Fruit fly (Drosophila melanogaster) whole organism, embryonic: ENCODE results near the gene CG8952.

Source experiments
- Abd-B ChIP-seq: fragments of 200-800 bp; sonication (Bioruptor generic); optimal IDR thresholded peaks from 2 replicates; lab custom pipeline; 2018; ENCODE audit warnings: missing biosample characterization, mild to moderate bottlenecking, missing genetic modification characterization, moderate library complexity
- CG11085 ChIP-seq: fragments of 200-800 bp; sonication (Bioruptor generic); IDR thresholded peaks from 2 replicates; pipeline ENCODE4 v1.3.6; 2022; ENCODE audit warnings: missing biosample characterization, missing genetic modification characterization
- CG12299 ChIP-seq: fragments of 200-800 bp; sonication (Bioruptor generic); optimal IDR thresholded peaks from 2 replicates; lab custom pipeline; 2018; ENCODE audit warnings: missing biosample characterization, mild to moderate bottlenecking, missing genetic modification characterization
- CG12769 ChIP-seq: fragments of 200-800 bp; sonication (Bioruptor generic); optimal IDR thresholded peaks from 2 replicates; lab custom pipeline; 2019; ENCODE audit warnings: missing biosample characterization, mild to moderate bottlenecking, missing genetic modification characterization, moderate library complexity
- CG13296 ChIP-seq: fragments of 200-800 bp; sonication (Bioruptor generic); optimal IDR thresholded peaks from 3 replicates; lab custom pipeline; 2018; ENCODE audit warnings: missing biosample characterization, mild to moderate bottlenecking, missing genetic modification characterization
- CG15696 ChIP-seq: fragments of 200-800 bp; sonication (Bioruptor generic); optimal IDR thresholded peaks from 2 replicates; lab custom pipeline; 2019; ENCODE audit warnings: missing biosample characterization, mild to moderate bottlenecking, missing genetic modification characterization, moderate library complexity
- CG16779 ChIP-seq: fragments of 200-800 bp; sonication (Bioruptor generic); IDR thresholded peaks from 2 replicates; pipeline ENCODE4 v1.3.6; 2022; ENCODE audit warnings: missing biosample characterization, missing genetic modification characterization
- CG17328 ChIP-seq: fragments of 200-800 bp; sonication (Bioruptor generic); IDR thresholded peaks from 2 replicates; pipeline ENCODE4 v1.3.6; 2022; ENCODE audit warnings: missing biosample characterization, missing genetic modification characterization
- CG1792 ChIP-seq: fragments of 200-800 bp; sonication (Bioruptor generic); optimal IDR thresholded peaks from 2 replicates; lab custom pipeline; 2016; ENCODE audit warnings: missing biosample characterization, missing genetic modification characterization
- CG18476 ChIP-seq: fragments of 200-800 bp; sonication (Bioruptor generic); optimal IDR thresholded peaks from 2 replicates; lab custom pipeline; 2016; ENCODE audit warnings: missing biosample characterization, mild to moderate bottlenecking, missing genetic modification characterization
- CG30403 ChIP-seq: fragments of 200-800 bp; sonication (Bioruptor generic); optimal IDR thresholded peaks from 3 replicates; lab custom pipeline; 2016; ENCODE audit warnings: missing biosample characterization, missing genetic modification characterization
- CG30431 ChIP-seq: fragments of 200-800 bp; sonication (Bioruptor generic); optimal IDR thresholded peaks from 2 replicates; lab custom pipeline; 2017; ENCODE audit warnings: missing biosample characterization, missing genetic modification characterization
- CG3065 ChIP-seq: fragments of 200-800 bp; sonication (Bioruptor generic); optimal IDR thresholded peaks from 2 replicates; lab custom pipeline; 2016; ENCODE audit warnings: missing biosample characterization, missing genetic modification characterization
- CG4424 ChIP-seq: fragments of 200-800 bp; sonication (Bioruptor generic); optimal IDR thresholded peaks from 3 replicates; lab custom pipeline; 2016; ENCODE audit warnings: missing biosample characterization, missing genetic modification characterization
- CG4820 ChIP-seq: fragments of 200-800 bp; sonication (Bioruptor generic); optimal IDR thresholded peaks from 3 replicates; lab custom pipeline; 2016; ENCODE audit warnings: missing biosample characterization, missing genetic modification characterization
- CG4854 ChIP-seq: fragments of 200-800 bp; sonication (Bioruptor generic); optimal IDR thresholded peaks from 2 replicates; lab custom pipeline; 2016; ENCODE audit warnings: missing biosample characterization, missing genetic modification characterization, inconsistent platforms
- CG6683 ChIP-seq: fragments of 200-800 bp; sonication (Bioruptor generic); optimal IDR thresholded peaks from 2 replicates; lab custom pipeline; 2017; ENCODE audit warnings: missing biosample characterization, mild to moderate bottlenecking, missing genetic modification characterization, missing genetic modification reagents
- CG6813 ChIP-seq: fragments of 200-800 bp; sonication (Bioruptor generic); optimal IDR thresholded peaks from 2 replicates; lab custom pipeline; 2017; ENCODE audit warnings: missing biosample characterization, missing genetic modification characterization, mild to moderate bottlenecking, moderate library complexity, missing genetic modification reagents
- CG7745 ChIP-seq: fragments of 200-800 bp; sonication (Bioruptor generic); optimal IDR thresholded peaks from 2 replicates; lab custom pipeline; 2018; ENCODE audit warnings: missing biosample characterization, mild to moderate bottlenecking, missing genetic modification characterization, moderate library complexity
- CG7928 ChIP-seq: fragments of 200-800 bp; sonication (Bioruptor generic); optimal IDR thresholded peaks from 2 replicates; lab custom pipeline; 2017; ENCODE audit warnings: missing biosample characterization, mild to moderate bottlenecking, missing genetic modification characterization
- CG7963 ChIP-seq: fragments of 200-800 bp; sonication (Bioruptor generic); IDR thresholded peaks from 3 replicates; pipeline ENCODE4 v1.3.6; 2022; ENCODE audit warnings: missing biosample characterization, missing genetic modification characterization; ENCODE audit not compliant: partially characterized antibody
- CG7987 ChIP-seq: fragments of 200-800 bp; sonication (Bioruptor generic); optimal IDR thresholded peaks from 2 replicates; lab custom pipeline; 2018; ENCODE audit warnings: missing biosample characterization, mild to moderate bottlenecking, missing genetic modification characterization, moderate library complexity
- CG9215 ChIP-seq: fragments of 200-800 bp; sonication (Bioruptor generic); IDR thresholded peaks from 2 replicates; pipeline ENCODE4 v1.3.6; 2022; ENCODE audit warnings: missing biosample characterization, missing genetic modification characterization
- CG9437 ChIP-seq: fragments of 200-800 bp; sonication (Bioruptor generic); optimal IDR thresholded peaks from 2 replicates; lab custom pipeline; 2018; ENCODE audit warnings: missing biosample characterization, mild to moderate bottlenecking, missing genetic modification characterization
- ERR ChIP-seq: fragments of 200-800 bp; sonication (Bioruptor generic); optimal IDR thresholded peaks from 2 replicates; lab custom pipeline; 2016; ENCODE audit warnings: missing biosample characterization, missing genetic modification characterization
- HHEX ChIP-seq: fragments of 200-800 bp; sonication (Bioruptor generic); optimal IDR thresholded peaks from 3 replicates; lab custom pipeline; 2017; ENCODE audit warnings: missing biosample characterization, mild to moderate bottlenecking, missing genetic modification characterization, missing genetic modification reagents
- HLH4C ChIP-seq: fragments of 200-800 bp; sonication (Bioruptor generic); IDR thresholded peaks from 3 replicates; pipeline ENCODE4 v1.3.6; 2022; ENCODE audit warnings: missing biosample characterization, missing genetic modification characterization; ENCODE audit not compliant: partially characterized antibody
- Hmr ChIP-seq: fragments of 200-800 bp; sonication (Bioruptor generic); optimal IDR thresholded peaks from 3 replicates; lab custom pipeline; 2017; ENCODE audit warnings: mild to moderate bottlenecking, missing biosample characterization, missing genetic modification reagents, missing genetic modification characterization
- MTF-1 ChIP-seq: fragments of 200-800 bp; sonication (Bioruptor generic); optimal IDR thresholded peaks from 2 replicates; lab custom pipeline; 2018; ENCODE audit warnings: missing biosample characterization, mild to moderate bottlenecking, missing genetic modification characterization, borderline replicate concordance
- Meics ChIP-seq: fragments of 200-800 bp; sonication (Bioruptor generic); optimal IDR thresholded peaks from 2 replicates; lab custom pipeline; 2017; ENCODE audit warnings: missing biosample characterization, mild to moderate bottlenecking, missing genetic modification characterization
- NFAT ChIP-seq: fragments of 200-800 bp; sonication (Bioruptor generic); IDR thresholded peaks from 2 replicates; pipeline ENCODE4 v1.3.6; 2022; ENCODE audit warnings: missing biosample characterization, missing genetic modification characterization
- Sox102F ChIP-seq: fragments of 200-800 bp; sonication (Bioruptor generic); optimal IDR thresholded peaks from 2 replicates; lab custom pipeline; 2018; ENCODE audit warnings: missing biosample characterization, mild to moderate bottlenecking, missing genetic modification characterization, moderate library complexity
- Ssrp ChIP-seq: fragments of 200-800 bp; sonication (Bioruptor generic); optimal IDR thresholded peaks from 2 replicates; lab custom pipeline; 2018; ENCODE audit warnings: missing biosample characterization, mild to moderate bottlenecking, missing genetic modification characterization, moderate library complexity
- TFAM ChIP-seq: fragments of 200-800 bp; sonication (Bioruptor generic); optimal IDR thresholded peaks from 2 replicates; lab custom pipeline; 2017; ENCODE audit warnings: missing biosample characterization, missing genetic modification characterization, inconsistent platforms
- Tbp ChIP-seq: fragments of >200 bp; optimal IDR thresholded peaks from 2 replicates; lab custom pipeline; 2018; ENCODE audit warnings: missing biosample characterization, missing genetic modification characterization
- ash1 ChIP-seq: fragments of 200-800 bp; sonication (Bioruptor generic); optimal IDR thresholded peaks from 2 replicates; lab custom pipeline; 2018; ENCODE audit warnings: missing biosample characterization, mild to moderate bottlenecking, missing genetic modification characterization
- ato ChIP-seq: fragments of 200-800 bp; sonication (Bioruptor generic); IDR thresholded peaks from 2 replicates; pipeline ENCODE4 v1.3.6; 2022; ENCODE audit warnings: missing biosample characterization, missing genetic modification characterization; ENCODE audit not compliant: partially characterized antibody
- dan ChIP-seq: fragments of 200-800 bp; sonication (Bioruptor generic); IDR thresholded peaks from 2 replicates; pipeline ENCODE4 v1.3.6; 2022; ENCODE audit warnings: missing biosample characterization, missing genetic modification characterization
- ewg ChIP-seq: fragments of 200-800 bp; sonication (Bioruptor generic); optimal IDR thresholded peaks from 3 replicates; lab custom pipeline; 2017; ENCODE audit warnings: mild to moderate bottlenecking, missing biosample characterization, missing genetic modification reagents, missing genetic modification characterization
- eyg ChIP-seq: fragments of 200-800 bp; sonication (Bioruptor generic); optimal IDR thresholded peaks from 3 replicates; lab custom pipeline; 2016; ENCODE audit warnings: missing biosample characterization, missing genetic modification characterization
- ham ChIP-seq: fragments of 200-800 bp; sonication (Bioruptor generic); IDR thresholded peaks from 2 replicates; pipeline ENCODE4 v1.3.6; 2022; ENCODE audit warnings: missing biosample characterization, missing genetic modification characterization
- maf-S ChIP-seq: fragments of 200-800 bp; sonication (Bioruptor generic); optimal IDR thresholded peaks from 2 replicates; lab custom pipeline; 2016; ENCODE audit warnings: missing biosample characterization, missing genetic modification characterization
- peb ChIP-seq: fragments of 200-800 bp; sonication (Bioruptor generic); IDR thresholded peaks from 2 replicates; pipeline ENCODE4 v1.3.6; 2022; ENCODE audit warnings: missing biosample characterization, missing genetic modification characterization
- phol ChIP-seq: fragments of 200-800 bp; sonication (Bioruptor generic); optimal IDR thresholded peaks from 3 replicates; lab custom pipeline; 2018; ENCODE audit warnings: missing biosample characterization, mild to moderate bottlenecking, missing genetic modification characterization, moderate library complexity
- scrt ChIP-seq: fragments of 200-800 bp; sonication (Bioruptor generic); optimal IDR thresholded peaks from 2 replicates; lab custom pipeline; 2018; ENCODE audit warnings: missing biosample characterization, mild to moderate bottlenecking, missing genetic modification characterization, moderate library complexity
- sna ChIP-seq: fragments of 200-800 bp; sonication (Bioruptor generic); IDR thresholded peaks from 2 replicates; pipeline ENCODE4 v1.3.6; 2022; ENCODE audit warnings: missing biosample characterization, missing genetic modification characterization; ENCODE audit not compliant: partially characterized antibody
- stwl ChIP-seq: fragments of 200-800 bp; sonication (Bioruptor generic); optimal IDR thresholded peaks from 3 replicates; lab custom pipeline; 2018; ENCODE audit warnings: missing biosample characterization, mild to moderate bottlenecking, missing genetic modification characterization, moderate library complexity
- trem ChIP-seq: fragments of 200-800 bp; optimal IDR thresholded peaks from 3 replicates; lab custom pipeline; 2019; ENCODE audit warnings: missing biosample characterization, mild to moderate bottlenecking, missing genetic modification characterization, moderate library complexity
- vnd ChIP-seq: fragments of 200-800 bp; sonication (Bioruptor generic); IDR thresholded peaks from 3 replicates; pipeline ENCODE4 v1.3.6; 2022; ENCODE audit warnings: missing biosample characterization, missing genetic modification characterization; ENCODE audit not compliant: partially characterized antibody
- zen2 ChIP-seq: fragments of 200-800 bp; sonication (Bioruptor generic); IDR thresholded peaks from 3 replicates; pipeline ENCODE4 v1.3.6; 2022; ENCODE audit warnings: missing biosample characterization, missing genetic modification characterization; ENCODE audit not compliant: partially characterized antibody

The CG8952 gene

dm6 chrX:15762723-15763122 is 3.5 kb downstream of the CG8952 start, which contains the start of gene Polr3A (continued):
- TF ChIP-seq ato (peak; percentile 49), MTF-1 (no peak), zen2 (GFP tag; lab: Robert Waterston, UW) (no peak; the same call in 2 of the 3 replicates), HLH4C (GFP tag; lab: Robert Waterston, UW) (peak; percentile 62), vnd (GFP tag; lab: Robert Waterston, UW) (0 out of 3 replicates have a peak, but pooled peaks have one; percentile 25), CG6683 (GFP tag; lab: Kevin White, UChicago) (no peak), CG9437 (GFP tag; lab: Kevin White, UChicago) (peak; percentile 41), maf-S (GFP tag; lab: Kevin White, UChicago) (no peak), phol (no peak), CG15696 (tag; lab: Kevin White, UChicago) (no peak), eyg (GFP tag; lab: Kevin White, UChicago) (no peak), CG7987 (no peak), CG6813 (no peak), peb (GFP tag; lab: Robert Waterston, UW) (no peak), HHEX (GFP tag; lab: Kevin White, UChicago) (no peak), CG4854 (no peak), CG1792 (GFP tag; lab: Kevin White, UChicago) (no peak), NFAT (no peak), trem (tag; lab: Kevin White, UChicago) (peak; percentile 12), ERR (GFP tag; lab: Kevin White, UChicago) (no peak), ham (GFP tag; lab: Robert Waterston, UW) (no peak), CG4424 (no peak), CG12769 (tag; lab: Kevin White, UChicago) (no peak), CG18476 (GFP tag; lab: Kevin White, UChicago) (no peak), dan (GFP tag; lab: Robert Waterston, UW) (no peak), CG7928 (GFP tag; lab: Kevin White, UChicago) (no peak), CG3065 (GFP tag; lab: Kevin White, UChicago) (no peak), stwl (tag; lab: Kevin White, UChicago) (peak; percentile 48), sna (GFP tag; lab: Robert Waterston, UW) (no peak), CG7963 (GFP tag; lab: Robert Waterston, UW) (no peak), CG17328 (GFP tag; lab: Robert Waterston, UW) (no peak), ash1 (GFP tag; lab: Kevin White, UChicago) (no peak), CG12299 (tag; lab: Kevin White, UChicago) (no peak), Abd-B (GFP tag; lab: Kevin White, UChicago) (no peak), CG11085 (GFP tag; lab: Robert Waterston, UW) (no peak), CG16779 (GFP tag; lab: Robert Waterston, UW) (no peak), Tbp (no peak), Meics (no peak), CG13296 (GFP tag; lab: Kevin White, UChicago) (no peak), TFAM (GFP tag; lab: Kevin White, UChicago) (no peak), CG7745 (tag; lab: Kevin White, UChicago) (no peak), Ssrp (tag; lab: Kevin White, UChicago) (no peak), scrt (GFP tag; lab: Kevin White, UChicago) (no peak), Hmr (no peak), CG4820 (GFP tag; lab: Kevin White, UChicago) (no peak), CG9215 (GFP tag; lab: Robert Waterston, UW) (no peak), CG30403 (no peak), CG30431 (GFP tag; lab: Kevin White, UChicago) (no peak), Sox102F (GFP tag; lab: Kevin White, UChicago) (no peak), ewg (GFP tag; lab: Kevin White, UChicago) (no peak)
